Worm (Caenorhabditis elegans) whole organism, young adult: ENCODE results near the gene cogc-2.

Experiments used
- B0019.2 ChIP-seq: fragments of 200-800 bp; sonication (Bioruptor generic); conservative IDR thresholded peaks from 2 replicates; pipeline ENCODE4 v1.3.6; 2022; ENCODE audit warnings: missing genetic modification reagents, missing genetic modification characterization, missing compliant biosample characterization
- C06A6.2 ChIP-seq: fragments of 200-800 bp; sonication (Bioruptor generic); conservative IDR thresholded peaks from 2 replicates; pipeline ENCODE4 v1.3.6; 2022; ENCODE audit warnings: missing genetic modification characterization, missing compliant biosample characterization
- C17E4.6 ChIP-seq: fragments of 200-800 bp; sonication (Bioruptor generic); IDR thresholded peaks from 2 replicates; pipeline ENCODE4 v1.3.6; 2022; ENCODE audit warnings: missing genetic modification reagents, missing genetic modification characterization, missing compliant biosample characterization
- D2030.7 ChIP-seq: fragments of 200-800 bp; sonication (Bioruptor generic); IDR thresholded peaks from 2 replicates; pipeline ENCODE4 v1.3.6; 2022; ENCODE audit warnings: missing genetic modification reagents, missing genetic modification characterization, missing compliant biosample characterization
- F39B2.1 ChIP-seq: fragments of 200-800 bp; sonication (Bioruptor generic); IDR thresholded peaks from 2 replicates; pipeline ENCODE4 v1.3.6; 2022; ENCODE audit warnings: missing genetic modification reagents, missing genetic modification characterization, missing compliant biosample characterization
- F49E8.2 ChIP-seq: sonication (generic microtip); optimal IDR thresholded peaks from 3 replicates; lab custom pipeline; 2017; ENCODE audit warnings: missing genetic modification characterization, mild to moderate bottlenecking, missing compliant biosample characterization, antibody characterized with exemption, moderate library complexity; ENCODE audit not compliant: insufficient read depth
- F52B5.7 ChIP-seq: sonication (generic microtip); optimal IDR thresholded peaks from 2 replicates; lab custom pipeline; 2016; ENCODE audit warnings: mild to moderate bottlenecking, missing genetic modification characterization, missing compliant biosample characterization
- F57A8.1 ChIP-seq: fragments of 200-800 bp; sonication (Bioruptor generic); optimal IDR thresholded peaks from 2 replicates; lab custom pipeline; 2018; ENCODE audit warnings: mild to moderate bottlenecking, missing genetic modification characterization, moderate library complexity, missing compliant biosample characterization
- K11D2.4 ChIP-seq: fragments of 200-800 bp; sonication (Bioruptor generic); IDR thresholded peaks from 2 replicates; pipeline ENCODE4 v1.3.6; 2022; ENCODE audit warnings: missing genetic modification reagents, missing genetic modification characterization, missing compliant biosample characterization
- Y67H2A.10 ChIP-seq: fragments of 200-800 bp; sonication (Bioruptor generic); conservative IDR thresholded peaks from 2 replicates; pipeline ENCODE4 v1.3.6; 2022; ENCODE audit warnings: missing genetic modification reagents, missing genetic modification characterization, missing compliant biosample characterization
- ama-1 ChIP-seq, 3 experiments: fragments of 150-350 bp in 1 of 3; sonication (generic microtip) in 2 of 3; optimal IDR thresholded peaks; 2 replicates each; lab custom pipeline; 2014 to 2018; ENCODE audit warnings: missing biosample characterization in 2 of 3, missing genetic modification characterization in 2 of 3, missing genetic modification reagents in 2 of 3
- atf-7 ChIP-seq: sonication (generic microtip); optimal IDR thresholded peaks from 2 replicates; lab custom pipeline; 2017; ENCODE audit warnings: mild to moderate bottlenecking, missing genetic modification characterization, missing compliant biosample characterization
- athp-1 ChIP-seq: sonication (generic microtip); optimal IDR thresholded peaks from 2 replicates; lab custom pipeline; 2017; ENCODE audit warnings: mild to moderate bottlenecking, missing genetic modification characterization, missing compliant biosample characterization
- bed-1 ChIP-seq: fragments of 200-800 bp; sonication (Bioruptor generic); IDR thresholded peaks from 2 replicates; pipeline ENCODE4 v1.3.6; 2022; ENCODE audit warnings: missing genetic modification reagents, missing genetic modification characterization, missing compliant biosample characterization
- ceh-40 ChIP-seq: fragments of 200-800 bp; sonication (Bioruptor generic); IDR thresholded peaks from 2 replicates; pipeline ENCODE4 v1.3.6; 2022; ENCODE audit warnings: missing genetic modification characterization, missing compliant biosample characterization
- ceh-79 ChIP-seq: sonication (generic microtip); optimal IDR thresholded peaks from 2 replicates; lab custom pipeline; 2017; ENCODE audit warnings: mild to moderate bottlenecking, missing genetic modification characterization, missing compliant biosample characterization
- dpff-1 ChIP-seq: sonication (generic microtip); optimal IDR thresholded peaks from 2 replicates; lab custom pipeline; 2017; ENCODE audit warnings: mild to moderate bottlenecking, missing genetic modification characterization, missing compliant biosample characterization
- dpl-1 ChIP-seq: fragments of 150-350 bp; optimal IDR thresholded peaks from 2 replicates; lab custom pipeline; 2014; ENCODE audit warnings: missing biosample characterization, missing genetic modification reagents, missing genetic modification characterization
- ekl-4 ChIP-seq: fragments of 200-800 bp; sonication (Bioruptor generic); IDR thresholded peaks from 2 replicates; pipeline ENCODE4 v1.3.6; 2022; ENCODE audit warnings: missing genetic modification reagents, missing genetic modification characterization, missing compliant biosample characterization
- fkh-3 ChIP-seq: sonication (generic microtip); optimal IDR thresholded peaks from 2 replicates; lab custom pipeline; 2016; ENCODE audit warnings: mild to moderate bottlenecking, missing genetic modification characterization, missing compliant biosample characterization
- gei-17 ChIP-seq: fragments of 200-800 bp; sonication (Bioruptor generic); optimal IDR thresholded peaks from 2 replicates; lab custom pipeline; 2018; ENCODE audit warnings: mild to moderate bottlenecking, missing genetic modification characterization, missing compliant biosample characterization
- hlh-12 ChIP-seq: sonication (generic microtip); optimal IDR thresholded peaks from 2 replicates; lab custom pipeline; 2016; ENCODE audit warnings: missing genetic modification characterization, missing compliant biosample characterization
- lag-1 ChIP-seq: fragments of 200-800 bp; sonication (Bioruptor generic); IDR thresholded peaks from 2 replicates; pipeline ENCODE4 v1.3.6; 2022; ENCODE audit warnings: missing genetic modification reagents, missing genetic modification characterization, missing compliant biosample characterization
- lin-40 ChIP-seq: sonication (generic microtip); optimal IDR thresholded peaks from 2 replicates; lab custom pipeline; 2016; ENCODE audit warnings: missing genetic modification characterization, mild to moderate bottlenecking, missing compliant biosample characterization, missing genotype, missing genetic modification reagents
- lir-1 ChIP-seq: fragments of 200-800 bp; sonication (Bioruptor generic); conservative IDR thresholded peaks from 2 replicates; pipeline ENCODE4 v1.3.6; 2022; ENCODE audit warnings: missing genetic modification reagents, missing genetic modification characterization, missing compliant biosample characterization
- lsl-1 ChIP-seq: fragments of 200-800 bp; sonication (Bioruptor generic); optimal IDR thresholded peaks from 2 replicates; lab custom pipeline; 2018; ENCODE audit warnings: mild to moderate bottlenecking, missing genetic modification characterization, moderate library complexity, missing compliant biosample characterization
- madf-3 ChIP-seq: fragments of 200-800 bp; sonication (Bioruptor generic); IDR thresholded peaks from 2 replicates; pipeline ENCODE4 v1.3.6; 2022; ENCODE audit warnings: missing genetic modification reagents, missing genetic modification characterization, missing compliant biosample characterization
- mes-4 ChIP-seq: sonication (generic microtip); optimal IDR thresholded peaks from 2 replicates; lab custom pipeline; 2016; ENCODE audit warnings: missing genotype, missing genetic modification characterization, missing compliant biosample characterization
- nfya-1 ChIP-seq: sonication (generic microtip); optimal IDR thresholded peaks from 2 replicates; lab custom pipeline; 2017; ENCODE audit warnings: antibody characterized with exemption, missing compliant biosample characterization, missing genetic modification characterization, borderline replicate concordance; ENCODE audit not compliant: insufficient read depth
- nhr-179 ChIP-seq: sonication (generic microtip); optimal IDR thresholded peaks from 2 replicates; lab custom pipeline; 2016; ENCODE audit warnings: mild to moderate bottlenecking, missing genetic modification characterization, missing compliant biosample characterization
- nhr-27 ChIP-seq: fragments of 200-800 bp; sonication (Bioruptor generic); optimal IDR thresholded peaks from 2 replicates; lab custom pipeline; 2018; ENCODE audit warnings: mild to moderate bottlenecking, missing genetic modification characterization, moderate library complexity, missing compliant biosample characterization
- pha-4 ChIP-seq: fragments of 150-350 bp; sonication (generic microtip); optimal IDR thresholded peaks from 2 replicates; lab custom pipeline; 2014; ENCODE audit warnings: missing biosample characterization, missing genetic modification reagents, missing genetic modification characterization
- sdz-38 ChIP-seq: sonication (generic microtip); optimal IDR thresholded peaks from 2 replicates; lab custom pipeline; 2016; ENCODE audit warnings: missing genotype, missing genetic modification characterization, missing compliant biosample characterization
- snpc-1.1 ChIP-seq: sonication (generic microtip); optimal IDR thresholded peaks from 2 replicates; lab custom pipeline; 2017; ENCODE audit warnings: missing genetic modification characterization, mild to moderate bottlenecking, missing compliant biosample characterization, antibody characterized with exemption, moderate library complexity, missing genotype, missing genetic modification reagents; ENCODE audit not compliant: insufficient read depth
- snpc-1.3 ChIP-seq: sonication (generic microtip); optimal IDR thresholded peaks from 2 replicates; lab custom pipeline; 2017; ENCODE audit warnings: missing genetic modification characterization, mild to moderate bottlenecking, missing compliant biosample characterization, antibody characterized with exemption, moderate library complexity, missing genotype, missing genetic modification reagents; ENCODE audit not compliant: insufficient read depth
- somi-1 ChIP-seq: fragments of 200-800 bp; sonication (Bioruptor generic); optimal IDR thresholded peaks from 2 replicates; lab custom pipeline; 2018; ENCODE audit warnings: mild to moderate bottlenecking, missing genetic modification characterization, missing compliant biosample characterization
- sptf-2 ChIP-seq: fragments of 200-800 bp; sonication (Bioruptor generic); optimal IDR thresholded peaks from 2 replicates; lab custom pipeline; 2018; ENCODE audit warnings: mild to moderate bottlenecking, missing genetic modification characterization, missing compliant biosample characterization
- tlf-1 ChIP-seq: fragments of 200-800 bp; sonication (Bioruptor generic); optimal IDR thresholded peaks from 2 replicates; lab custom pipeline; 2018; ENCODE audit warnings: mild to moderate bottlenecking, missing genetic modification characterization, missing compliant biosample characterization
- xnd-1 ChIP-seq: sonication (generic microtip); optimal IDR thresholded peaks from 2 replicates; lab custom pipeline; 2016; ENCODE audit warnings: missing genotype, missing genetic modification reagents, missing genetic modification characterization, missing compliant biosample characterization
- ztf-22 ChIP-seq: fragments of 200-800 bp; sonication (Bioruptor generic); optimal IDR thresholded peaks from 2 replicates; lab custom pipeline; 2018; ENCODE audit warnings: mild to moderate bottlenecking, missing genetic modification characterization, moderate library complexity, missing compliant biosample characterization
- ztf-6 ChIP-seq: fragments of 200-800 bp; sonication (Bioruptor generic); IDR thresholded peaks from 2 replicates; pipeline ENCODE4 v1.3.6; 2022; ENCODE audit warnings: missing genetic modification reagents, missing genetic modification characterization, missing compliant biosample characterization

cogc-2 gene

ce11 chrIV:7067446-7067845, 28.1 kb upstream of the cogc-2 start:
- TF ChIP-seq K11D2.4 (GFP tag; lab: Robert Waterston, UW) (no peak), tlf-1 (no peak), athp-1 (tag; lab: Kevin White, UChicago) (no peak), lsl-1 (GFP tag; lab: Kevin White, UChicago) (no peak), nfya-1 (no peak), F39B2.1 (GFP tag; lab: Robert Waterston, UW) (no peak), dpl-1 (no peak), B0019.2 (no peak), snpc-1.1 (no peak), sptf-2 (GFP tag; lab: Kevin White, UChicago) (no peak), lin-40 (no peak), F49E8.2 (tag; lab: Kevin White, UChicago) (no peak)
- TF ChIP-seq, all 124 proteins: peak for 0

- TF ChIP-seq nhr-27 (tag; lab: Kevin White, UChicago) (no peak), nhr-179 (tag; lab: Kevin White, UChicago) (no peak), Y67H2A.10 (no peak), sdz-38 (tag; lab: Kevin White, UChicago) (no peak), ceh-40 (GFP tag; lab: Robert Waterston, UW) (no peak), ztf-22 (GFP tag; lab: Kevin White, UChicago) (no peak), sptf-2 (GFP tag; lab: Kevin White, UChicago) (no peak), gei-17 (GFP tag; lab: Kevin White, UChicago) (no peak), dpff-1 (no peak), fkh-3 (tag; lab: Kevin White, UChicago) (no peak), mes-4 (tag; lab: Kevin White, UChicago) (no peak), C17E4.6 (GFP tag; lab: Robert Waterston, UW) (no peak), F52B5.7 (no peak), pha-4 (no peak), ztf-6 (GFP tag; lab: Robert Waterston, UW) (no peak), bed-1 (no peak), D2030.7 (no peak)
Measured at ce11 chrIV:7065022-7065421, 25.6 kb upstream of the cogc-2 start, which contains the start of gene Y43B11AL.1. TSS of gene Y43B11AL.1 (plus strand) at chrIV:7065322.

- TF ChIP-seq ekl-4 (no peak), lir-1 (GFP tag; lab: Robert Waterston, UW) (no peak), lin-40 (no peak), nhr-27 (tag; lab: Kevin White, UChicago) (no peak), snpc-1.1 (no peak), F57A8.1 (GFP tag; lab: Kevin White, UChicago) (no peak), snpc-1.3 (tag; lab: Kevin White, UChicago) (no peak), somi-1 (GFP tag; lab: Kevin White, UChicago) (no peak), xnd-1 (no peak), ceh-79 (no peak), madf-3 (GFP tag; lab: Robert Waterston, UW) (no peak)
Measured at ce11 chrIV:7062697-7063096, 23.3 kb upstream of the cogc-2 start.

- TF ChIP-seq lsl-1 (GFP tag; lab: Kevin White, UChicago): no peak
- TF ChIP-seq C17E4.6 (GFP tag; lab: Robert Waterston, UW): no peak
- no peak for TF ChIP-seq atf-7 (tag; lab: Kevin White, UChicago)
- TF ChIP-seq ama-1 (optimal IDR thresholded peaks at IDR 0.05; lab: Kevin White, UChicago): no peak
- TF ChIP-seq ama-1 (GFP tag; optimal IDR thresholded peaks at IDR 0.05; lab: Kevin White, UChicago): no peak
- TF ChIP-seq C06A6.2 (GFP tag; lab: Robert Waterston, UW): no peak
- TF ChIP-seq lag-1 (GFP tag; lab: Robert Waterston, UW): no peak
- no peak for TF ChIP-seq hlh-12 (tag; lab: Kevin White, UChicago)
Measured at ce11 chrIV:7057677-7058076, 18.3 kb upstream of the cogc-2 start, which contains the start of gene srx-50. TSS of gene srx-50 (plus strand) at chrIV:7057977.
